Worm (Caenorhabditis elegans) whole organism, midembryonic: ENCODE data around the gene F02C9.1.

ENCODE experiments used
- T22C8.4 ChIP-seq: fragments of 200-800 bp; sonication (Bioruptor generic); IDR thresholded peaks from 2 replicates; pipeline ENCODE4 v1.3.6; 2022; ENCODE audit warnings: missing genetic modification characterization, missing compliant biosample characterization
- flt-1 ChIP-seq: fragments of 200-800 bp; sonication (Bioruptor generic); IDR thresholded peaks from 2 replicates; pipeline ENCODE4 v1.3.6; 2022; ENCODE audit warnings: missing genetic modification characterization, missing compliant biosample characterization
- klf-2 ChIP-seq: fragments of 200-800 bp; sonication (Bioruptor generic); conservative IDR thresholded peaks from 2 replicates; pipeline ENCODE4 v1.3.6; 2022; ENCODE audit warnings: missing genetic modification reagents, missing genetic modification characterization, missing compliant biosample characterization
- med-1 ChIP-seq: sonication (generic microtip); optimal IDR thresholded peaks from 2 replicates; lab custom pipeline; 2017; ENCODE audit warnings: missing genetic modification characterization, mild to moderate bottlenecking, missing compliant biosample characterization, antibody characterized with exemption, missing genetic modification reagents; ENCODE audit not compliant: insufficient read depth
- ref-1 ChIP-seq: fragments of 200-800 bp; sonication (Bioruptor generic); conservative IDR thresholded peaks from 2 replicates; pipeline ENCODE4 v1.3.6; 2022; ENCODE audit warnings: missing genetic modification reagents, missing genetic modification characterization, missing compliant biosample characterization
- tab-1 ChIP-seq: fragments of 200-800 bp; sonication (Bioruptor generic); IDR thresholded peaks from 2 replicates; pipeline ENCODE4 v1.3.6; 2022; ENCODE audit warnings: missing genetic modification characterization, missing compliant biosample characterization
- ztf-23 ChIP-seq: fragments of 200-800 bp; sonication (Bioruptor generic); IDR thresholded peaks from 2 replicates; pipeline ENCODE4 v1.3.6; 2022; ENCODE audit warnings: missing genetic modification reagents, missing genetic modification characterization, missing compliant biosample characterization
- ztf-29 ChIP-seq: fragments of 200-800 bp; sonication (Bioruptor generic); IDR thresholded peaks from 2 replicates; pipeline ENCODE4 v1.3.6; 2022; ENCODE audit warnings: missing genetic modification reagents, missing genetic modification characterization, missing compliant biosample characterization

DNA sequence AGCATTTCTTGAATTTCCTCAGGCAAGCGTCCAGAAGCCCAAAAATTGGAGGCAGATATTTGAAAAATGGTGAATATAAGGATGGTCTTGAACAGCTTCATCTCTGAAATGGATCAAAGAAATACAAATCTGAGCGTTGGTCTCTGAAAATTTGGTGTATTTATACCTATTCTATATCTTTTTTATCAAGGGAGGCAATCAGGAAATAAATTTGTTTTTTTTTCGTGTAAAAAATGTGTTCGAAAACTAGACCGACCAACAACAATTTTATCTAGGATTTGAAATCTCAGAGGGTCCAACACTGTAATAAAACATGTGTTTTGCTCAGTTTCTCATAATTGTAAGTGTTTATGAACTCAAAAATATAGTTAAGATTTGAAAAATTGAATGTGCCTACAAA is 16.8 kb upstream of the F02C9.1 start, which contains the start of gene srt-56:
- TF ChIP-seq flt-1 (GFP tag; lab: Robert Waterston, UW), result no peak
- TF ChIP-seq med-1 (GFP tag; lab: Kevin White, UChicago), result no peak
- TF ChIP-seq ztf-29 (GFP tag; lab: Robert Waterston, UW), result no peak
- TF ChIP-seq klf-2, result no peak
- TF ChIP-seq ztf-23, result no peak
- no peak for TF ChIP-seq T22C8.4 (GFP tag; lab: Robert Waterston, UW)
- no peak for TF ChIP-seq tab-1
- TF ChIP-seq ref-1 (GFP tag; lab: Robert Waterston, UW), result no peak
